Comparison of ENCODE assay signal across 5 fruit fly cellular contexts in the genomic region with DNA sequence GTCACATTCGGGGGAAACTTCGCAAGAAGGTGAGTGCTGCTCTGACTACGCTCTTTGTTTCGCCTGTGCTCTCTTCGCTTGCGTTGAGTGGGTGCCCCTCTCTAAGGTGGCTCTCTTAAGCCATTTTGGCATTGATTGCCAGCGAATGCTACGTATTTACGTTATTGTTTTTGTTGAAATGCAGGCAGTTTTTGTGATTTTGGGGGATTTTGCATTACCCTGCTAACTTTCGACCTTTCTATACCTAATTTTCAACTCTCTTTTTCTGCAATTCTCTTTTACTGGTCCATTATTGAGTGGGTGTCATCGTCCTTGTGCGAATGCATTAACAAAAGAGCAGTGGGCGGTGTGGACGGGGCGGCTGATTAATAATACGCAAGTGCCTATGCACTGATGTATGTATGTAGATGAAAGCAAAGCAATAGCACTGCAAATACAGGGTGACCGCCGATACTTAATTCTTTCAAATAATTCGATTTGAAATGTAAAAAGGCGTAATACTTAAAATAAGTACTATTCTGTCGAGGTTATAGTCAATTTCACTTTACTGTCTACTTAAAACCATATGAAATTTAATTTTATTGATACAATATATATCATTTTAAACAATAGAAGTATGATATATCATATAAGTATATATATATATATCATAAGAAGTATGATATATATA.
TF ChIP-seq lines count a peak whose summit lies in the region.

No protein-coding gene starts in this region.

- no peak for TF ChIP-seq CTCF in whole organism, embryonic (GFP tag; optimal IDR thresholded peaks at IDR 0.05; lab: Kevin White, UChicago)

TF ChIP-seq in whole organism, adult, 20 proteins besides CTCF, POLR2A, EP300 and RAD21 (continues in another document):
- TF ChIP-seq Mnt (GFP tag; optimal IDR thresholded peaks at IDR 0.05; lab: Kevin White, UChicago) (no peak), Clk (GFP tag; optimal IDR thresholded peaks at IDR 0.05; lab: Kevin White, UChicago) (no peak), CG5204 (GFP tag; optimal IDR thresholded peaks at IDR 0.05; lab: Kevin White, UChicago) (no peak), cic (GFP tag; optimal IDR thresholded peaks at IDR 0.05; lab: Kevin White, UChicago) (no peak), cnc (optimal IDR thresholded peaks at IDR 0.05; lab: Kevin White, UChicago) (no peak), CG7101 (tag; optimal IDR thresholded peaks at IDR 0.05; lab: Kevin White, UChicago) (peak; percentile 45), CG7045 (GFP tag; optimal IDR thresholded peaks at IDR 0.05; lab: Kevin White, UChicago) (no peak), CG12768 (GFP tag; optimal IDR thresholded peaks at IDR 0.05; lab: Kevin White, UChicago) (no peak), pad (GFP tag; optimal IDR thresholded peaks at IDR 0.05; lab: Kevin White, UChicago) (no peak), CG14711 (tag; optimal IDR thresholded peaks at IDR 0.05; lab: Kevin White, UChicago) (peak; percentile 39), kay (GFP tag; lab: Kevin White, UChicago; ENCODE audit: borderline replicate concordance) (no peak), Crg-1 (GFP tag; optimal IDR thresholded peaks at IDR 0.05; lab: Kevin White, UChicago) (no peak), tj (GFP tag; optimal IDR thresholded peaks at IDR 0.05; lab: Kevin White, UChicago) (no peak), ovo (GFP tag; optimal IDR thresholded peaks at IDR 0.05; lab: Kevin White, UChicago) (no peak), CG33017 (tag; optimal IDR thresholded peaks at IDR 0.05; lab: Kevin White, UChicago) (peak; percentile 81), toe (GFP tag; optimal IDR thresholded peaks at IDR 0.05; lab: Kevin White, UChicago) (no peak), Hr96 (GFP tag; optimal IDR thresholded peaks at IDR 0.05; lab: Kevin White, UChicago) (no peak)

TF ChIP-seq in whole organism, embryonic, 481 proteins besides CTCF, POLR2A, EP300 and RAD21 (continues in another document):
- peak; percentile 10 for TF ChIP-seq CG34376 (GFP tag; optimal IDR thresholded peaks at IDR 0.05; lab: Kevin White, UChicago)
- TF ChIP-seq Drgx (GFP tag; IDR thresholded peaks at IDR 0.05; lab: Robert Waterston, UW), result peak; percentile 13; the same call in 1 of the 2 replicates
- TF ChIP-seq zen2 (GFP tag; IDR thresholded peaks at IDR 0.05; lab: Robert Waterston, UW; ENCODE audit: partially characterized antibody), result peak; percentile 48; the same call in 1 of the 3 replicates
- TF ChIP-seq CG12104 (GFP tag; optimal IDR thresholded peaks at IDR 0.05; lab: Kevin White, UChicago), result no peak
- TF ChIP-seq ci (GFP tag; IDR thresholded peaks at IDR 0.05; lab: Robert Waterston, UW), result 0 out of 3 replicates have a peak, but pooled peaks have one; percentile 32
- peak; percentile 44 for TF ChIP-seq HLHmδ (GFP tag; optimal IDR thresholded peaks at IDR 0.05; lab: Kevin White, UChicago)
- TF ChIP-seq corto (GFP tag; optimal IDR thresholded peaks at IDR 0.05; lab: Kevin White, UChicago), result peak; percentile 1
- peak; percentile 34 for TF ChIP-seq kah (GFP tag; optimal IDR thresholded peaks at IDR 0.05; lab: Kevin White, UChicago)
- TF ChIP-seq CG9437 (GFP tag; optimal IDR thresholded peaks at IDR 0.05; lab: Kevin White, UChicago), result peak; percentile 81
- TF ChIP-seq CG3163 (GFP tag; optimal IDR thresholded peaks at IDR 0.05; lab: Kevin White, UChicago), result peak; percentile 99
- no peak for TF ChIP-seq sc (optimal IDR thresholded peaks at IDR 0.05; lab: Kevin White, UChicago)
- no peak for TF ChIP-seq sc (GFP tag; optimal IDR thresholded peaks at IDR 0.05; lab: Kevin White, UChicago)
- TF ChIP-seq CG2712 (tag; optimal IDR thresholded peaks at IDR 0.05; lab: Kevin White, UChicago), result peak; percentile 3
- peak in 1 of 2 experiments; percentile 0 for TF ChIP-seq Hr51 (GFP tag; optimal IDR thresholded peaks at IDR 0.05; lab: Kevin White, UChicago)
- TF ChIP-seq wor (GFP tag; IDR thresholded peaks at IDR 0.05; lab: Robert Waterston, UW), result no peak
- TF ChIP-seq CG12236 (GFP tag; optimal IDR thresholded peaks at IDR 0.05; lab: Kevin White, UChicago), result no peak

TF ChIP-seq in whole organism, prepupa, 60 proteins besides CTCF, POLR2A, EP300 and RAD21 (continues in another document):
- TF ChIP-seq Smox (GFP tag; optimal IDR thresholded peaks at IDR 0.05; lab: Kevin White, UChicago) (no peak), cyc (GFP tag; optimal IDR thresholded peaks at IDR 0.05; lab: Kevin White, UChicago) (no peak), Hr38 (GFP tag; optimal IDR thresholded peaks at IDR 0.05; lab: Kevin White, UChicago) (no peak), Eip75B (GFP tag; optimal IDR thresholded peaks at IDR 0.05; lab: Kevin White, UChicago) (no peak), CG11294 (GFP tag; IDR thresholded peaks at IDR 0.05; lab: Robert Waterston, UW) (no peak), ss (GFP tag; optimal IDR thresholded peaks at IDR 0.05; lab: Kevin White, UChicago) (peak in 1 of 2 experiments; percentile 27), CG31627 (GFP tag; optimal IDR thresholded peaks at IDR 0.05; lab: Kevin White, UChicago) (no peak), Sox15 (GFP tag; optimal IDR thresholded peaks at IDR 0.05; lab: Kevin White, UChicago) (no peak), net (GFP tag; optimal IDR thresholded peaks at IDR 0.05; lab: Kevin White, UChicago) (peak; percentile 37), svp (GFP tag; lab: Kevin White, UChicago) (no peak), CG8632 (GFP tag; optimal IDR thresholded peaks at IDR 0.05; lab: Kevin White, UChicago) (peak; percentile 11), CG8119 (GFP tag; IDR thresholded peaks at IDR 0.05; lab: Robert Waterston, UW) (peak; percentile 70; the same call in 2 of the 3 replicates), Hr39 (GFP tag; optimal IDR thresholded peaks at IDR 0.05; lab: Kevin White, UChicago) (no peak), CG3919 (GFP tag; optimal IDR thresholded peaks at IDR 0.05; lab: Kevin White, UChicago) (no peak), Eip93F (GFP tag; optimal IDR thresholded peaks at IDR 0.05; lab: Kevin White, UChicago) (no peak), fd59A (GFP tag; optimal IDR thresholded peaks at IDR 0.05; lab: Kevin White, UChicago) (no peak), Eip78C (GFP tag; lab: Kevin White, UChicago) (peak; percentile 36), Ets96B (tag; optimal IDR thresholded peaks at IDR 0.05; lab: Kevin White, UChicago) (peak; percentile 26), spab (GFP tag; optimal IDR thresholded peaks at IDR 0.05; lab: Kevin White, UChicago) (no peak)

TF ChIP-seq in whole organism, pupa, 21 proteins besides CTCF, POLR2A, EP300 and RAD21 (continues in another document):
- no peak for TF ChIP-seq rn (GFP tag; IDR thresholded peaks at IDR 0.05; lab: Robert Waterston, UW)
- peak; percentile 9 for TF ChIP-seq CG15710 (tag; optimal IDR thresholded peaks at IDR 0.05; lab: Kevin White, UChicago)
- TF ChIP-seq CG4496 (GFP tag; IDR thresholded peaks at IDR 0.05; lab: Robert Waterston, UW), result peak; percentile 69
- TF ChIP-seq CG34367 (tag; optimal IDR thresholded peaks at IDR 0.05; lab: Kevin White, UChicago), result peak; percentile 19
- TF ChIP-seq CG9948 (tag; optimal IDR thresholded peaks at IDR 0.05; lab: Kevin White, UChicago), result no peak
- TF ChIP-seq gl (tag; optimal IDR thresholded peaks at IDR 0.05; lab: Kevin White, UChicago), result no peak
- TF ChIP-seq CG8159 (tag; optimal IDR thresholded peaks at IDR 0.05; lab: Kevin White, UChicago), result no peak
- no peak for TF ChIP-seq Pif1A (GFP tag; optimal IDR thresholded peaks at IDR 0.05; lab: Kevin White, UChicago)
- no peak for TF ChIP-seq Snoo (tag; optimal IDR thresholded peaks at IDR 0.05; lab: Kevin White, UChicago)
- TF ChIP-seq Pif1B (GFP tag; optimal IDR thresholded peaks at IDR 0.05; lab: Kevin White, UChicago), result peak; percentile 5
- peak; percentile 75 for TF ChIP-seq CG32121 (GFP tag; IDR thresholded peaks at IDR 0.05; lab: Robert Waterston, UW)
- TF ChIP-seq D1 (tag; optimal IDR thresholded peaks at IDR 0.05; lab: Kevin White, UChicago), result no peak
- TF ChIP-seq CG10348 (GFP tag; IDR thresholded peaks at IDR 0.05; lab: Robert Waterston, UW), result no peak
- TF ChIP-seq CG14655 (GFP tag; optimal IDR thresholded peaks at IDR 0.05; lab: Kevin White, UChicago), result no peak
- no peak for TF ChIP-seq CG13204 (GFP tag; optimal IDR thresholded peaks at IDR 0.05; lab: Kevin White, UChicago)
- TF ChIP-seq fd96Ca (GFP tag; IDR thresholded peaks at IDR 0.05; lab: Robert Waterston, UW), result no peak; the same call in 2 of the 3 replicates
- no peak for TF ChIP-seq CG8301 (tag; optimal IDR thresholded peaks at IDR 0.05; lab: Kevin White, UChicago)
- TF ChIP-seq Ets98B (GFP tag; IDR thresholded peaks at IDR 0.05; lab: Robert Waterston, UW), result peak; percentile 10; the same call in 1 of the 2 replicates
- peak; percentile 25 for TF ChIP-seq CG17806 (tag; optimal IDR thresholded peaks at IDR 0.05; lab: Kevin White, UChicago)

TF ChIP-seq in whole organism, wandering third instar larva, 38 proteins besides CTCF, POLR2A, EP300 and RAD21:
- TF ChIP-seq sage (GFP tag; optimal IDR thresholded peaks at IDR 0.05; lab: Kevin White, UChicago) (peak; percentile 30), psq (GFP tag; optimal IDR thresholded peaks at IDR 0.05; lab: Kevin White, UChicago) (peak; percentile 38), Rel (GFP tag; optimal IDR thresholded peaks at IDR 0.05; lab: Kevin White, UChicago) (peak; percentile 35), Rel (tag; optimal IDR thresholded peaks at IDR 0.05; lab: Kevin White, UChicago) (peak; percentile 96), rgr (GFP tag; optimal IDR thresholded peaks at IDR 0.05; lab: Kevin White, UChicago) (peak; percentile 10), CrebA (GFP tag; optimal IDR thresholded peaks at IDR 0.05; lab: Kevin White, UChicago; ENCODE audit: borderline replicate concordance) (no peak), lola (GFP tag; optimal IDR thresholded peaks at IDR 0.05; lab: Kevin White, UChicago) (no peak), foxo (GFP tag; optimal IDR thresholded peaks at IDR 0.05; lab: Kevin White, UChicago) (peak in 1 of 2 experiments; percentile 42), dl (GFP tag; optimal IDR thresholded peaks at IDR 0.05; lab: Kevin White, UChicago; ENCODE audit: insufficient read depth in 1 of 2, partially characterized antibody in 2 of 2) (peak; percentile 79 to 92), Dfd (GFP tag; optimal IDR thresholded peaks at IDR 0.05; lab: Kevin White, UChicago) (no peak), CG32264 (GFP tag; optimal IDR thresholded peaks at IDR 0.05; lab: Kevin White, UChicago) (no peak), Sp1 (GFP tag; optimal IDR thresholded peaks at IDR 0.05; lab: Kevin White, UChicago) (no peak), usp (GFP tag; optimal IDR thresholded peaks at IDR 0.05; lab: Kevin White, UChicago) (no peak), Dif (GFP tag; optimal IDR thresholded peaks at IDR 0.05; lab: Kevin White, UChicago; ENCODE audit: partially characterized antibody) (peak; percentile 92), HLH106 (tag; optimal IDR thresholded peaks at IDR 0.05; lab: Kevin White, UChicago) (peak; percentile 19), GATAd (GFP tag; optimal IDR thresholded peaks at IDR 0.05; lab: Kevin White, UChicago) (no peak)
